Fruit fly (Drosophila melanogaster) whole organism, prepupa: ENCODE measurements around the gene Tmem43.

ENCODE experiments used
- Blimp-1 ChIP-seq: fragments of 200-800 bp; sonication (Bioruptor generic); optimal IDR thresholded peaks from 3 replicates; lab custom pipeline; 2017; ENCODE audit warnings: missing biosample characterization, missing genetic modification characterization, mild to moderate bottlenecking, moderate library complexity, missing genetic modification reagents
- CG10631 ChIP-seq: fragments of 200-800 bp; sonication (Bioruptor generic); optimal IDR thresholded peaks from 2 replicates; lab custom pipeline; 2016; ENCODE audit warnings: missing biosample characterization, missing genetic modification characterization
- CG11762 ChIP-seq: fragments of 200-800 bp; sonication (Bioruptor generic); optimal IDR thresholded peaks from 3 replicates; lab custom pipeline; 2016; ENCODE audit warnings: missing biosample characterization, missing genetic modification characterization; ENCODE audit not compliant: insufficient read depth
- CG11902 ChIP-seq: fragments of 200-800 bp; sonication (Bioruptor generic); optimal IDR thresholded peaks from 3 replicates; lab custom pipeline; 2016; ENCODE audit warnings: missing biosample characterization, missing genetic modification characterization
- CG1621 ChIP-seq: fragments of 200-800 bp; sonication (Bioruptor generic); optimal IDR thresholded peaks from 3 replicates; lab custom pipeline; 2018; ENCODE audit warnings: missing biosample characterization, mild to moderate bottlenecking, missing genetic modification characterization
- CG3032 ChIP-seq: fragments of 200-800 bp; optimal IDR thresholded peaks from 2 replicates; lab custom pipeline; 2019; ENCODE audit warnings: missing biosample characterization, mild to moderate bottlenecking, missing genetic modification characterization, moderate library complexity
- CG6163 ChIP-seq: fragments of 200-800 bp; sonication (Bioruptor generic); IDR thresholded peaks from 3 replicates; pipeline ENCODE4 v1.3.6; 2022; ENCODE audit warnings: missing biosample characterization, missing genetic modification characterization
- CG6276 ChIP-seq: fragments of 200-800 bp; sonication (Bioruptor generic); optimal IDR thresholded peaks from 2 replicates; lab custom pipeline; 2017; ENCODE audit warnings: missing biosample characterization, mild to moderate bottlenecking, missing genetic modification characterization
- CG6792 ChIP-seq: fragments of 200-800 bp; sonication (Bioruptor generic); optimal IDR thresholded peaks from 3 replicates; lab custom pipeline; 2016; ENCODE audit warnings: missing biosample characterization, missing genetic modification characterization
- CG6854 ChIP-seq: fragments of 200-800 bp; sonication (Bioruptor generic); optimal IDR thresholded peaks from 2 replicates; lab custom pipeline; 2017; ENCODE audit warnings: missing biosample characterization, mild to moderate bottlenecking, missing genetic modification characterization
- CG8319 ChIP-seq: fragments of 200-800 bp; sonication (Bioruptor generic); optimal IDR thresholded peaks from 3 replicates; lab custom pipeline; 2016; ENCODE audit warnings: missing biosample characterization, missing genetic modification characterization
- CG8632 ChIP-seq: fragments of 200-800 bp; sonication (Bioruptor generic); optimal IDR thresholded peaks from 3 replicates; lab custom pipeline; 2016; ENCODE audit warnings: missing biosample characterization, missing genetic modification characterization
- Eip78C ChIP-seq: fragments of 200-800 bp; sonication (Bioruptor generic); peaks from one replicate; lab custom pipeline; 2016; ENCODE audit warnings: missing biosample characterization, missing genetic modification characterization
- Eip93F ChIP-seq: fragments of 200-800 bp; sonication (Bioruptor generic); optimal IDR thresholded peaks from 2 replicates; lab custom pipeline; 2016; ENCODE audit warnings: missing biosample characterization, mild to moderate bottlenecking, missing genetic modification characterization
- Ets21C ChIP-seq: fragments of 200-800 bp; sonication (Bioruptor generic); optimal IDR thresholded peaks from 3 replicates; lab custom pipeline; 2016; ENCODE audit warnings: missing biosample characterization, missing genetic modification characterization
- Hr4 ChIP-seq: fragments of 200-800 bp; sonication (Bioruptor generic); optimal IDR thresholded peaks from 3 replicates; lab custom pipeline; 2016; ENCODE audit warnings: missing biosample characterization, missing genetic modification characterization
- Lpt ChIP-seq: fragments of 200-800 bp; sonication (Bioruptor generic); optimal IDR thresholded peaks from 3 replicates; lab custom pipeline; 2016; ENCODE audit warnings: missing biosample characterization, missing genetic modification characterization
- Met ChIP-seq: fragments of 200-800 bp; sonication (Bioruptor generic); optimal IDR thresholded peaks from 3 replicates; lab custom pipeline; 2016; ENCODE audit warnings: missing biosample characterization, missing genetic modification characterization
- Smox ChIP-seq: fragments of 200-800 bp; sonication (Bioruptor generic); optimal IDR thresholded peaks from 3 replicates; lab custom pipeline; 2016; ENCODE audit warnings: missing biosample characterization, missing genetic modification characterization
- achi ChIP-seq: fragments of 200-800 bp; sonication (Bioruptor generic); optimal IDR thresholded peaks from 3 replicates; lab custom pipeline; 2016; ENCODE audit warnings: missing biosample characterization, missing genetic modification characterization
- fd59A ChIP-seq: fragments of 200-800 bp; sonication (Bioruptor generic); optimal IDR thresholded peaks from 2 replicates; lab custom pipeline; 2017; ENCODE audit warnings: missing biosample characterization, mild to moderate bottlenecking, missing genetic modification characterization, missing genetic modification reagents
- pdm3 ChIP-seq: fragments of 200-800 bp; sonication (Bioruptor generic); optimal IDR thresholded peaks from 3 replicates; lab custom pipeline; 2016; ENCODE audit warnings: missing biosample characterization, missing genetic modification characterization
- spab ChIP-seq: fragments of 200-800 bp; sonication (Bioruptor generic); optimal IDR thresholded peaks from 2 replicates; lab custom pipeline; 2017; ENCODE audit warnings: missing biosample characterization, mild to moderate bottlenecking, missing genetic modification characterization, missing genetic modification reagents
- vri ChIP-seq: fragments of 200-800 bp; sonication (Bioruptor generic); optimal IDR thresholded peaks from 3 replicates; lab custom pipeline; 2016; ENCODE audit warnings: missing biosample characterization, mild to moderate bottlenecking, missing genetic modification characterization

Tmem43 gene

DNA sequence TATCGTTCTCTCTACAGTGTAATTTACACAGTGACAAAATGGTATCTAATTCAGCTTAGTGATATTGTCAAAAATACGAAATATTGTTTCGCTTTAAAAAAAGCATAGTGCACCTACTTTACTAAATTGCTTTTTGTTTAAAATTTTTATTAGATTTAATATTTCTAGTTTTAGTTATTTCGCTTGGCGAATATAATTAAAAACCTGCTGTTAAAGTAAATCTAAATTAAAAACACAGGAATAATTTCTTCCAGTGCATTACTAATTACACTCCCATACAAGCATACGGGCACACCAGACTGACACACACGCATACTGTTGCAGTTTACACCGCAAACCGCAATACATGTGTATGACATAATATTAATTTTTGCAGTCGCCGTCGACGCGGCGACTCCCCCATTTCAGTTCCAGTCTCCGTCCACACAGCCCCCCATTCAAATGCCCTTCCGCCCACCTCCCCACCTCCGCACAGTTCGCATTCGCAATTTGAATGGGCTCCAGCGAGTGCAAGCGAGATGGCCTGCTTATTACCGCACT lies 51.1 kb downstream of the Tmem43 start (continued):
- TF ChIP-seq CG6163 (GFP tag; lab: Robert Waterston, UW), result peak; percentile 76
- TF ChIP-seq CG6276 (GFP tag; lab: Kevin White, UChicago), result peak; percentile 70
- peak; percentile 33 for TF ChIP-seq Lpt (GFP tag; lab: Kevin White, UChicago)
- peak; percentile 45 for TF ChIP-seq spab
- TF ChIP-seq Eip93F (GFP tag; lab: Kevin White, UChicago), result no peak
- TF ChIP-seq fd59A (GFP tag; lab: Kevin White, UChicago), result peak; percentile 58
- peak; percentile 76 for TF ChIP-seq Met
- TF ChIP-seq CG11762 (GFP tag; lab: Kevin White, UChicago), result peak; percentile 24
- peak; percentile 47 for TF ChIP-seq CG11902 (GFP tag; lab: Kevin White, UChicago)
- no peak for TF ChIP-seq CG1621 (tag; lab: Kevin White, UChicago)
- peak; percentile 80 for TF ChIP-seq CG3032 (tag; lab: Kevin White, UChicago)
- TF ChIP-seq Ets21C, result peak; percentile 47
- peak; percentile 71 for TF ChIP-seq CG8632
- TF ChIP-seq achi (GFP tag; lab: Kevin White, UChicago), result peak; percentile 76
- TF ChIP-seq vri (GFP tag; lab: Kevin White, UChicago), result peak; percentile 86
- peak; percentile 87 for TF ChIP-seq Eip78C
- no peak for TF ChIP-seq CG6854
- TF ChIP-seq Hr4 (GFP tag; lab: Kevin White, UChicago), result peak; percentile 78
- peak; percentile 63 for TF ChIP-seq CG10631 (GFP tag; lab: Kevin White, UChicago)
- TF ChIP-seq Blimp-1 (GFP tag; lab: Kevin White, UChicago), result peak; percentile 33
- peak; percentile 4 for TF ChIP-seq CG8319 (GFP tag; lab: Kevin White, UChicago)
- peak; percentile 66 for TF ChIP-seq pdm3
- TF ChIP-seq CG6792 (GFP tag; lab: Kevin White, UChicago), result peak; percentile 52
- peak; percentile 72 for TF ChIP-seq Smox (GFP tag; lab: Kevin White, UChicago)
